Worm (Caenorhabditis elegans) whole organism, L1 larva: ENCODE results near the gene brap-2.
A peak's percentile ranks its signal among the peaks of the same experiment; 100 is the strongest.

ENCODE experiments used
- C04F5.9 ChIP-seq: sonication (generic microtip); optimal IDR thresholded peaks from 2 replicates; lab custom pipeline; 2016; ENCODE audit warnings: missing genetic modification characterization, missing compliant biosample characterization
- F16B12.6 ChIP-seq: fragments of 150-350 bp; optimal IDR thresholded peaks from 2 replicates; lab custom pipeline; 2014; ENCODE audit warnings: missing biosample characterization, missing genetic modification characterization
- Y116A8C.19 ChIP-seq: sonication (generic microtip); optimal IDR thresholded peaks from 2 replicates; lab custom pipeline; 2016; ENCODE audit warnings: missing compliant biosample characterization, missing genetic modification characterization, borderline replicate concordance
- ama-1 ChIP-seq: fragments of 150-350 bp; optimal IDR thresholded peaks from 2 replicates; lab custom pipeline; 2014
- ceh-63 ChIP-seq: fragments of 200-800 bp; sonication (Bioruptor generic); optimal IDR thresholded peaks from 2 replicates; lab custom pipeline; 2018; ENCODE audit warnings: mild to moderate bottlenecking, missing genetic modification characterization, missing compliant biosample characterization
- ceh-8 ChIP-seq: fragments of 200-800 bp; sonication (Bioruptor generic); optimal IDR thresholded peaks from 2 replicates; lab custom pipeline; 2018; ENCODE audit warnings: mild to moderate bottlenecking, missing genetic modification characterization, moderate library complexity, missing compliant biosample characterization
- ceh-82 ChIP-seq, 3 experiments: fragments of 150-350 bp in 1 of 3; sonication (generic microtip) in 2 of 3; optimal IDR thresholded peaks; 2 replicates each; lab custom pipeline; 2014 to 2017; ENCODE audit warnings: missing biosample characterization in 3 of 3, missing genetic modification characterization in 3 of 3
- ceh-90 ChIP-seq: sonication (generic microtip); optimal IDR thresholded peaks from 2 replicates; lab custom pipeline; 2016; ENCODE audit warnings: missing genetic modification characterization, missing compliant biosample characterization
- ces-1 ChIP-seq: fragments of 150-350 bp; optimal IDR thresholded peaks from 2 replicates; lab custom pipeline; 2014; ENCODE audit warnings: missing biosample characterization, missing genetic modification reagents, missing genetic modification characterization
- efl-1 ChIP-seq, 4 experiments: fragments of 150-350 bp; optimal IDR thresholded peaks in 3 of 4; peaks in 1 of 4; 1 replicate in 1 of 4; 2 replicates in 3 of 4; lab custom pipeline; 2014; ENCODE audit warnings: missing biosample characterization in 2 of 4, missing genetic modification characterization in 2 of 4, missing genetic modification reagents in 2 of 4
- egl-13 ChIP-seq: sonication (generic microtip); optimal IDR thresholded peaks from 2 replicates; lab custom pipeline; 2016; ENCODE audit warnings: missing genotype, missing genetic modification reagents, missing genetic modification characterization, missing compliant biosample characterization
- elt-3 ChIP-seq, 6 experiments: fragments of 150-350 bp in 1 of 6; sonication (generic microtip); optimal IDR thresholded peaks; 2 replicates each; lab custom pipeline; 2017 to 2018; ENCODE audit warnings: missing biosample characterization in 6 of 6, missing genetic modification characterization in 6 of 6, inconsistent platforms in 1 of 6
- ets-5 ChIP-seq: fragments of 200-800 bp; sonication (Bioruptor generic); IDR thresholded peaks from 2 replicates; pipeline ENCODE4 v1.3.6; 2022; ENCODE audit warnings: missing genetic modification characterization, missing compliant biosample characterization
- fkh-4 ChIP-seq: sonication (generic microtip); optimal IDR thresholded peaks from 2 replicates; lab custom pipeline; 2016; ENCODE audit warnings: missing compliant biosample characterization, missing genetic modification characterization, borderline replicate concordance
- grh-1 ChIP-seq: fragments of 200-800 bp; sonication (Bioruptor generic); IDR thresholded peaks from 2 replicates; pipeline ENCODE4 v1.3.6; 2022; ENCODE audit warnings: missing genetic modification reagents, missing genetic modification characterization, missing compliant biosample characterization
- hlh-17 ChIP-seq: fragments of 200-800 bp; sonication (Bioruptor generic); optimal IDR thresholded peaks from 2 replicates; lab custom pipeline; 2018; ENCODE audit warnings: missing genetic modification characterization, mild to moderate bottlenecking, missing compliant biosample characterization, moderate library complexity, borderline replicate concordance
- irx-1 ChIP-seq: sonication (generic microtip); optimal IDR thresholded peaks from 2 replicates; lab custom pipeline; 2016; ENCODE audit warnings: missing genetic modification characterization, missing compliant biosample characterization
- lin-13 ChIP-seq: fragments of 150-350 bp; optimal IDR thresholded peaks from 2 replicates; lab custom pipeline; 2014; ENCODE audit warnings: missing biosample characterization, missing genetic modification reagents, missing genetic modification characterization
- lin-14 ChIP-seq: fragments of 200-800 bp; sonication (Bioruptor generic); optimal IDR thresholded peaks from 2 replicates; lab custom pipeline; 2018; ENCODE audit warnings: mild to moderate bottlenecking, missing genetic modification characterization, moderate library complexity, missing compliant biosample characterization
- lin-39 ChIP-seq: fragments of 150-350 bp; optimal IDR thresholded peaks from 2 replicates; lab custom pipeline; 2014; ENCODE audit warnings: missing biosample characterization, missing genetic modification reagents, missing genetic modification characterization
- mdl-1 ChIP-seq, 2 experiments: fragments of 150-350 bp; optimal IDR thresholded peaks; 2 replicates each; lab custom pipeline; 2014 to 2017; ENCODE audit warnings: missing biosample characterization in 2 of 2, missing genetic modification characterization in 2 of 2, inconsistent platforms in 1 of 2
- mef-2 ChIP-seq: fragments of 150-350 bp; optimal IDR thresholded peaks from 2 replicates; lab custom pipeline; 2014; ENCODE audit warnings: missing biosample characterization, missing genetic modification characterization
- nhr-11 ChIP-seq: fragments of 150-350 bp; optimal IDR thresholded peaks from 2 replicates; lab custom pipeline; 2014; ENCODE audit warnings: missing biosample characterization, missing genetic modification characterization
- nhr-12 ChIP-seq: sonication (generic microtip); optimal IDR thresholded peaks from 2 replicates; lab custom pipeline; 2017; ENCODE audit warnings: missing biosample characterization, missing genetic modification characterization
- nhr-19 ChIP-seq: fragments of 200-800 bp; sonication (Bioruptor generic); conservative IDR thresholded peaks from 2 replicates; pipeline ENCODE4 v1.3.6; 2022; ENCODE audit warnings: missing genetic modification characterization, missing compliant biosample characterization
- nhr-237 ChIP-seq: fragments of 150-350 bp; optimal IDR thresholded peaks from 2 replicates; lab custom pipeline; 2014; ENCODE audit warnings: missing biosample characterization, missing genetic modification characterization
- nhr-28 ChIP-seq: fragments of 150-350 bp; optimal IDR thresholded peaks from 2 replicates; lab custom pipeline; 2014; ENCODE audit warnings: missing biosample characterization, missing genetic modification characterization
- nhr-47 ChIP-seq: sonication (generic microtip); optimal IDR thresholded peaks from 2 replicates; lab custom pipeline; 2016; ENCODE audit warnings: mild to moderate bottlenecking, missing genetic modification characterization, moderate library complexity, missing compliant biosample characterization
- nhr-85 ChIP-seq: sonication (generic microtip); peaks from one replicate; lab custom pipeline; 2016; ENCODE audit warnings: missing genetic modification characterization, inconsistent platforms, missing compliant biosample characterization
- nhr-90 ChIP-seq: sonication (generic microtip); optimal IDR thresholded peaks from 2 replicates; lab custom pipeline; 2016; ENCODE audit warnings: mild to moderate bottlenecking, missing genetic modification characterization, missing compliant biosample characterization; ENCODE audit not compliant: poor library complexity
- pax-3 ChIP-seq: fragments of 200-800 bp; sonication (Bioruptor generic); optimal IDR thresholded peaks from 2 replicates; lab custom pipeline; 2018; ENCODE audit warnings: mild to moderate bottlenecking, missing genetic modification characterization, moderate library complexity, missing compliant biosample characterization
- pqm-1 ChIP-seq: sonication (generic microtip); optimal IDR thresholded peaks from 3 replicates; lab custom pipeline; 2017; ENCODE audit warnings: missing biosample characterization, missing genetic modification characterization
- skn-1 ChIP-seq: fragments of 150-350 bp; optimal IDR thresholded peaks from 2 replicates; lab custom pipeline; 2014; ENCODE audit warnings: missing biosample characterization, missing genetic modification characterization
- snu-23 ChIP-seq: sonication (generic microtip); optimal IDR thresholded peaks from 2 replicates; lab custom pipeline; 2016; ENCODE audit warnings: missing genetic modification characterization, missing compliant biosample characterization
- sup-37 ChIP-seq: fragments of 200-800 bp; sonication (Bioruptor generic); optimal IDR thresholded peaks from 2 replicates; lab custom pipeline; 2018; ENCODE audit warnings: mild to moderate bottlenecking, missing genetic modification characterization, missing compliant biosample characterization
- swsn-7 ChIP-seq: sonication (generic microtip); optimal IDR thresholded peaks from 2 replicates; lab custom pipeline; 2016; ENCODE audit warnings: missing genetic modification characterization, missing compliant biosample characterization
- tbx-2 ChIP-seq: sonication (generic microtip); optimal IDR thresholded peaks from 2 replicates; lab custom pipeline; 2016; ENCODE audit warnings: missing genetic modification characterization, missing compliant biosample characterization
- unc-130 ChIP-seq: fragments of 150-350 bp; optimal IDR thresholded peaks from 2 replicates; lab custom pipeline; 2017; ENCODE audit warnings: missing biosample characterization, missing genetic modification characterization, inconsistent platforms
- unc-86 ChIP-seq: sonication (generic microtip); optimal IDR thresholded peaks from 2 replicates; lab custom pipeline; 2016; ENCODE audit warnings: missing genetic modification characterization, missing compliant biosample characterization
- unc-98 ChIP-seq: fragments of 200-800 bp; sonication (Bioruptor generic); IDR thresholded peaks from 2 replicates; pipeline ENCODE4 v1.3.6; 2022; ENCODE audit warnings: missing genetic modification characterization, missing compliant biosample characterization
- zag-1 ChIP-seq: fragments of 150-350 bp; optimal IDR thresholded peaks from 2 replicates; lab custom pipeline; 2014; ENCODE audit warnings: missing biosample characterization, missing genetic modification characterization
- ztf-11 ChIP-seq, 2 experiments: sonication (generic microtip); optimal IDR thresholded peaks; 2 replicates each; lab custom pipeline; 2016 to 2017; ENCODE audit warnings: missing genetic modification characterization in 2 of 2, missing biosample characterization in 1 of 2, missing compliant biosample characterization in 1 of 2
- ztf-4 ChIP-seq: fragments of 150-350 bp; optimal IDR thresholded peaks from 2 replicates; lab custom pipeline; 2014; ENCODE audit warnings: missing biosample characterization, missing genetic modification characterization

The brap-2 gene

DNA sequence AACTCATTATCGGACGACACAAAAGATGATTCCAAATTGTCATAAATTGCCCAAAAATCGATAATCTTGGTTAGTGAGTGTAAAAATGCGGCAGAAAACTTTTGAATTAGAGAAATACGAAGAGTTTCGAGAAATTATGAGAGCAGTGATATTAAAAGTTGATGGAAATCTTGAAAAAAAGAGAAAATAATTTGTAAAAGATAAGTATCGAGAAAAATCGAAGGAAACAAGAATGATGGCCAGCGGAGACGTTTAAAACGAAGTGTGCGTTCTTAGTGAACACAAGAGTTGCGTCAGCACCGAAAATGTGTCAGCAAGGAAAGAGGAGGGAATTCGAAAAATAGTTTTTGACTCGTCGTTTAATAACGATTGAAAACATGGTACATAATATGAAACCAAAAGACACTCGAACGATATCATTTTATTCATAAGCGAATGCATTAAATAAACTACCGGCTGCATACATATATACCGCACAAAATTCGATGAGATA lies 3.1 kb downstream of the brap-2 start, which contains the start of gene ndx-6 (continued):
- TF ChIP-seq skn-1 (tag; lab: Kevin White, UChicago) (peak; percentile 82), F16B12.6 (tag; lab: Kevin White, UChicago) (peak; percentile 67), nhr-237 (tag; lab: Kevin White, UChicago) (no peak), nhr-90 (tag; lab: Kevin White, UChicago) (peak; percentile 88), ceh-8 (no peak), grh-1 (GFP tag; lab: Robert Waterston, UW) (peak; percentile 60), unc-130 (tag; lab: Kevin White, UChicago) (peak; percentile 83), C04F5.9 (peak; percentile 33), fkh-4 (tag; lab: Kevin White, UChicago) (no peak), unc-86 (tag; lab: Kevin White, UChicago) (peak; percentile 76), lin-39 (tag; lab: Kevin White, UChicago) (peak; percentile 65), unc-98 (GFP tag; lab: Robert Waterston, UW) (no peak), ama-1 (peak; percentile 75), hlh-17 (GFP tag; lab: Kevin White, UChicago) (no peak), ceh-90 (tag; lab: Kevin White, UChicago) (peak; percentile 26), ceh-63 (no peak), efl-1 (optimal IDR thresholded peaks at IDR 0.05; lab: Kevin White, UChicago) (peak; percentile 92 to 99), efl-1 (GFP tag; optimal IDR thresholded peaks at IDR 0.05 in 1 of 2; lab: Kevin White, UChicago) (peak; percentile 98 to 100), lin-13 (GFP tag; lab: Kevin White, UChicago) (peak; percentile 77), ets-5 (GFP tag; lab: Robert Waterston, UW) (no peak), Y116A8C.19 (tag; lab: Kevin White, UChicago) (no peak), swsn-7 (peak; percentile 87), elt-3 (tag; optimal IDR thresholded peaks at IDR 0.05; lab: Kevin White, UChicago) (peak in 2 of 6 experiments; percentile 73 to 87), ztf-11 (tag; optimal IDR thresholded peaks at IDR 0.05; lab: Kevin White, UChicago) (peak in 1 of 2 experiments; percentile 27), pqm-1 (tag; lab: Kevin White, UChicago) (no peak), sup-37 (GFP tag; lab: Kevin White, UChicago) (no peak), ces-1 (GFP tag; lab: Kevin White, UChicago) (no peak), nhr-47 (peak; percentile 90), egl-13 (tag; lab: Kevin White, UChicago) (peak; percentile 64), nhr-19 (GFP tag; lab: Robert Waterston, UW) (peak; percentile 87), mdl-1 (tag; optimal IDR thresholded peaks at IDR 0.05; lab: Kevin White, UChicago) (peak in 1 of 2 experiments; percentile 65), zag-1 (tag; lab: Kevin White, UChicago) (no peak), nhr-12 (tag; lab: Kevin White, UChicago) (no peak), tbx-2 (tag; lab: Kevin White, UChicago) (peak; percentile 83), ceh-82 (tag; optimal IDR thresholded peaks at IDR 0.05; lab: Kevin White, UChicago) (peak; percentile 81 to 88 (median 84)), lin-14 (GFP tag; lab: Kevin White, UChicago) (peak; percentile 88), nhr-11 (tag; lab: Kevin White, UChicago) (peak; percentile 64), nhr-28 (tag; lab: Kevin White, UChicago) (no peak), irx-1 (tag; lab: Kevin White, UChicago) (peak; percentile 47), snu-23 (GFP tag; lab: Kevin White, UChicago) (peak; percentile 93), pax-3 (tag; lab: Kevin White, UChicago) (peak; percentile 7)

DNA sequence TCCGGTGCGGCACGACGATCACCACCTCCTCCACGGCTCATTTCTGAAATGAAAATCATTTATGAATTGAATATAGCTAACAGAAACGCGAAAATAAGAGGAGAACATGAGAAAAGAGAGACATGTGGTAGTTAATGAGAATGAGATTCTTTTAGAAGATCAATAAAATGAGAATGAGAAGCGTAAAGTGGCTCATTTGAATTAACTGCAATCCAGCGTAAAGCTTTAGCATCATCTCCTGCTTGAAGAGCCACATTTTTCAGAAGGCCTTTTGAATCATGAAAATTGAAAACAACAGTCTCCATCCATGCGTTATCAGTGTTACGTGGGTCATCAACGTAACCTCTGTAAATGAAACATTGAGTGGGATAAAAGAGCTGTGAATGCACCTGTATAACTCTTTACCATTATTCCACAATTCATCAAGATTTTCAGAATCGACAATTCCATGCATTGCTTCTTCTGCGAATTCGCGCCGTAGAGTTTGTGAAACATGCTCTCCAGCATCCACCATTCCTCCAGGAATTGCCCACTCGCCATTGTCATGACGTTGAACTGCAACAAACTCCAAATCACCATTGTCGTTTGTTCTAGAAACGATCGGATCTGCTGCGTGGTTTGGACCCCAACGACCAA lies 4.1 kb downstream of the brap-2 start, which contains the start of gene rsp-4:
Gene rsp-4 (minus strand): TSS at position 51 of the 636 bp plus-strand sequence.
- no peak for TF ChIP-seq efl-1 (optimal IDR thresholded peaks at IDR 0.05; lab: Kevin White, UChicago)
- TF ChIP-seq efl-1 (GFP tag; optimal IDR thresholded peaks at IDR 0.05 in 1 of 2; lab: Kevin White, UChicago) = peak in 1 of 2 experiments; percentile 4
- peak; percentile 16 for TF ChIP-seq ceh-63
- TF ChIP-seq nhr-85 = peak; percentile 29
- no peak for TF ChIP-seq nhr-237 (tag; lab: Kevin White, UChicago)
- no peak for TF ChIP-seq ztf-4 (tag; lab: Kevin White, UChicago)
- no peak for TF ChIP-seq mef-2 (tag; lab: Kevin White, UChicago)
